Worm (Caenorhabditis elegans) whole organism, L2 larva: ENCODE data around the gene Y40B10B.1.

ENCODE experiments used
- ama-1 ChIP-seq: fragments of 150-350 bp; optimal IDR thresholded peaks from 2 replicates; lab custom pipeline; 2018; ENCODE audit warnings: inconsistent platforms
- nhr-77 ChIP-seq: fragments of 150-350 bp; optimal IDR thresholded peaks from 2 replicates; lab custom pipeline; 2014; ENCODE audit warnings: missing biosample characterization, missing genetic modification characterization
- unc-62 ChIP-seq: fragments of 150-350 bp; optimal IDR thresholded peaks from 2 replicates; lab custom pipeline; 2014; ENCODE audit warnings: missing biosample characterization, missing genetic modification reagents, missing genetic modification characterization

ce11 chrV:2004659-2005058, 43.3 kb upstream of the Y40B10B.1 start, which contains the start of gene cysl-4:
- TF ChIP-seq unc-62 (GFP tag; lab: Kevin White, UChicago) = no peak
- TF ChIP-seq nhr-77 (tag; lab: Kevin White, UChicago) = no peak
- no peak for TF ChIP-seq ama-1 (lab: Kevin White, UChicago)
